Worm (Caenorhabditis elegans) whole organism, L1 larva: Measurements from ENCODE around the gene idhb-1.

Experiments used
- aly-2 ChIP-seq: fragments of 150-350 bp; optimal IDR thresholded peaks from 2 replicates; lab custom pipeline; 2014; ENCODE audit warnings: missing biosample characterization, missing genetic modification characterization
- blmp-1 ChIP-seq: fragments of 150-350 bp; optimal IDR thresholded peaks from 2 replicates; lab custom pipeline; 2014; ENCODE audit warnings: missing biosample characterization, missing genetic modification characterization
- egl-13 ChIP-seq: sonication (generic microtip); optimal IDR thresholded peaks from 2 replicates; lab custom pipeline; 2016; ENCODE audit warnings: missing genotype, missing genetic modification reagents, missing genetic modification characterization, missing compliant biosample characterization
- egl-27 ChIP-seq, 2 experiments: fragments of 150-350 bp in 1 of 2; sonication (generic microtip); optimal IDR thresholded peaks; 3 replicates each; lab custom pipeline; 2017 to 2018; ENCODE audit warnings: missing biosample characterization in 2 of 2, missing genetic modification characterization in 2 of 2, missing genetic modification reagents in 2 of 2
- fkh-10 ChIP-seq: sonication (generic microtip); optimal IDR thresholded peaks from 2 replicates; lab custom pipeline; 2017; ENCODE audit warnings: missing biosample characterization, missing genetic modification reagents, missing genetic modification characterization
- fos-1 ChIP-seq: fragments of 150-350 bp; optimal IDR thresholded peaks from 2 replicates; lab custom pipeline; 2014; ENCODE audit warnings: missing biosample characterization, missing genetic modification characterization
- lin-35 ChIP-seq, 2 experiments: fragments of 150-350 bp; optimal IDR thresholded peaks; 2 replicates each; lab custom pipeline; 2014; ENCODE audit warnings: missing biosample characterization in 2 of 2, missing genetic modification characterization in 2 of 2, missing genetic modification reagents in 2 of 2
- lir-3 ChIP-seq: sonication (generic microtip); optimal IDR thresholded peaks from 2 replicates; lab custom pipeline; 2016; ENCODE audit warnings: mild to moderate bottlenecking, missing genetic modification characterization, moderate library complexity, missing compliant biosample characterization; ENCODE audit not compliant: poor library complexity
- mdl-1 ChIP-seq, 2 experiments: fragments of 150-350 bp; optimal IDR thresholded peaks; 2 replicates each; lab custom pipeline; 2014 to 2017; ENCODE audit warnings: missing biosample characterization in 2 of 2, missing genetic modification characterization in 2 of 2, inconsistent platforms in 1 of 2
- sptf-1 ChIP-seq: fragments of 150-350 bp; optimal IDR thresholded peaks from 2 replicates; lab custom pipeline; 2014; ENCODE audit warnings: missing biosample characterization, missing genetic modification characterization

DNA sequence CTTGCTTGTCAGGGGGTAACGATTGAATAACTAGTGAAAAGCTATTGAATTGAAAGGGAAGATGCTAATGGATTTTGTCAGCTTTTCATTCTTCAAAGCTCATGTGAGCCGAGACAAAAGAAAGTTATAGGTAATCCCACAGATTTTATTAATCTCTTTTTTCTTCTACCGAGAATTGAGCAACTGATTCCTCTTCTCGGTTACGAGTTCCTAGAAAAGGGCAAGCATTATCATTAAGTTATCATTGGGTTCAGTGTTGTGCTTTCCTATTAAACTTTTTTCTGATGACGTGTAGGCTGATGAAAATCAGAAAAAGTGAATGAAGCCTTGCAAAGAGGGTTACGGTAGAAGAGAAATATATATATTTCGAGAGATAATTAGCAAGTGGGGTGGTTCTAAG, 11.8 kb upstream of the idhb-1 start:
- no peak for TF ChIP-seq sptf-1
- TF ChIP-seq aly-2 (tag; lab: Kevin White, UChicago) = no peak
- no peak for TF ChIP-seq lin-35 (GFP tag; optimal IDR thresholded peaks at IDR 0.05; lab: Kevin White, UChicago)
- TF ChIP-seq mdl-1 (tag; optimal IDR thresholded peaks at IDR 0.05; lab: Kevin White, UChicago) = no peak
- no peak for TF ChIP-seq blmp-1 (tag; lab: Kevin White, UChicago)
- no peak for TF ChIP-seq lir-3
- TF ChIP-seq egl-13 = no peak
- TF ChIP-seq egl-27 (tag; optimal IDR thresholded peaks at IDR 0.05; lab: Kevin White, UChicago) = no peak
- no peak for TF ChIP-seq fkh-10 (GFP tag; lab: Kevin White, UChicago)
- no peak for TF ChIP-seq fos-1 (tag; lab: Kevin White, UChicago)
